Fruit fly (Drosophila melanogaster) whole organism, embryonic: ENCODE measurements around the gene CG31288.

Experiments
- BtbVII ChIP-seq: fragments of 200-800 bp; sonication (Bioruptor generic); optimal IDR thresholded peaks from 3 replicates; lab custom pipeline; 2017; ENCODE audit warnings: missing biosample characterization, mild to moderate bottlenecking, missing genetic modification characterization
- CG10431 ChIP-seq: fragments of 200-800 bp; sonication (Bioruptor generic); optimal IDR thresholded peaks from 3 replicates; lab custom pipeline; 2018; ENCODE audit warnings: missing biosample characterization, mild to moderate bottlenecking, missing genetic modification characterization
- CG10543 ChIP-seq: fragments of 200-800 bp; sonication (Bioruptor generic); optimal IDR thresholded peaks from 3 replicates; lab custom pipeline; 2017; ENCODE audit warnings: missing biosample characterization, mild to moderate bottlenecking, missing genetic modification characterization, moderate library complexity
- CG10565 ChIP-seq: fragments of 200-800 bp; sonication (Bioruptor generic); optimal IDR thresholded peaks from 3 replicates; lab custom pipeline; 2016; ENCODE audit warnings: missing biosample characterization, mild to moderate bottlenecking, missing genetic modification characterization
- CG12769 ChIP-seq: fragments of 200-800 bp; sonication (Bioruptor generic); optimal IDR thresholded peaks from 2 replicates; lab custom pipeline; 2019; ENCODE audit warnings: missing biosample characterization, mild to moderate bottlenecking, missing genetic modification characterization, moderate library complexity
- CG13894 ChIP-seq: fragments of 200-800 bp; sonication (Bioruptor generic); optimal IDR thresholded peaks from 3 replicates; lab custom pipeline; 2018; ENCODE audit warnings: missing biosample characterization, mild to moderate bottlenecking, missing genetic modification characterization, moderate library complexity
- CG15269 ChIP-seq: fragments of 200-800 bp; sonication (Bioruptor generic); optimal IDR thresholded peaks from 2 replicates; lab custom pipeline; 2018; ENCODE audit warnings: missing biosample characterization, mild to moderate bottlenecking, missing genetic modification characterization, moderate library complexity
- CG15514 ChIP-seq: fragments of 200-800 bp; sonication (Bioruptor generic); optimal IDR thresholded peaks from 3 replicates; lab custom pipeline; 2017; ENCODE audit warnings: missing biosample characterization, missing genetic modification characterization, mild to moderate bottlenecking, moderate library complexity, missing genetic modification reagents
- CG1647 ChIP-seq: fragments of 200-800 bp; sonication (Bioruptor generic); optimal IDR thresholded peaks from 3 replicates; lab custom pipeline; 2016; ENCODE audit warnings: missing biosample characterization, missing genetic modification characterization
- CG16815 ChIP-seq: fragments of 200-800 bp; sonication (Bioruptor generic); optimal IDR thresholded peaks from 3 replicates; lab custom pipeline; 2017; ENCODE audit warnings: missing biosample characterization, mild to moderate bottlenecking, missing genetic modification characterization
- CG3065 ChIP-seq: fragments of 200-800 bp; sonication (Bioruptor generic); optimal IDR thresholded peaks from 2 replicates; lab custom pipeline; 2016; ENCODE audit warnings: missing biosample characterization, missing genetic modification characterization
- CG34376 ChIP-seq: fragments of 200-800 bp; sonication (Bioruptor generic); optimal IDR thresholded peaks from 2 replicates; lab custom pipeline; 2018; ENCODE audit warnings: missing biosample characterization, mild to moderate bottlenecking, missing genetic modification characterization
- CG6765 ChIP-seq: fragments of 200-800 bp; sonication (Bioruptor generic); optimal IDR thresholded peaks from 3 replicates; lab custom pipeline; 2017; ENCODE audit warnings: missing biosample characterization, mild to moderate bottlenecking, missing genetic modification characterization
- CG7745 ChIP-seq: fragments of 200-800 bp; sonication (Bioruptor generic); optimal IDR thresholded peaks from 2 replicates; lab custom pipeline; 2018; ENCODE audit warnings: missing biosample characterization, mild to moderate bottlenecking, missing genetic modification characterization, moderate library complexity
- CG8290 ChIP-seq, 3 experiments: fragments of 200-800 bp; sonication (Bioruptor generic); optimal IDR thresholded peaks; 2 replicates each; lab custom pipeline; 2016 to 2019; ENCODE audit warnings: missing biosample characterization in 3 of 3, missing genetic modification characterization in 3 of 3, mild to moderate bottlenecking in 2 of 3, moderate library complexity in 1 of 3
- CG8478 ChIP-seq: fragments of >200 bp; optimal IDR thresholded peaks from 2 replicates; lab custom pipeline; 2018
- CG9215 ChIP-seq: fragments of 200-800 bp; sonication (Bioruptor generic); IDR thresholded peaks from 2 replicates; pipeline ENCODE4 v1.3.6; 2022; ENCODE audit warnings: missing biosample characterization, missing genetic modification characterization
- Deaf1 ChIP-seq: fragments of 200-800 bp; optimal IDR thresholded peaks from 3 replicates; lab custom pipeline; 2019; ENCODE audit warnings: missing biosample characterization, mild to moderate bottlenecking, missing genetic modification characterization, moderate library complexity
- Eip74EF ChIP-seq, 2 experiments: fragments of 200-800 bp in 1 of 2; fragments of >200 bp in 1 of 2; sonication (Bioruptor generic) in 1 of 2; optimal IDR thresholded peaks; 2 replicates each; lab custom pipeline; 2017 to 2019; ENCODE audit warnings: missing biosample characterization in 2 of 2, missing genetic modification characterization in 2 of 2, mild to moderate bottlenecking in 1 of 2, moderate library complexity in 1 of 2
- H2.0 ChIP-seq: fragments of 200-800 bp; sonication (Bioruptor generic); IDR thresholded peaks from 2 replicates; pipeline ENCODE4 v1.3.6; 2022; ENCODE audit warnings: missing biosample characterization, missing genetic modification characterization
- HmgZ ChIP-seq: fragments of 200-800 bp; sonication (Bioruptor generic); optimal IDR thresholded peaks from 2 replicates; lab custom pipeline; 2018; ENCODE audit warnings: missing biosample characterization, mild to moderate bottlenecking, missing genetic modification characterization
- Hr78 ChIP-seq, 2 experiments: fragments of 200-800 bp in 1 of 2; fragments of >200 bp in 1 of 2; sonication (Bioruptor generic) in 1 of 2; optimal IDR thresholded peaks; 2 replicates each; lab custom pipeline; 2017 to 2019; ENCODE audit warnings: missing biosample characterization in 2 of 2, missing genetic modification characterization in 2 of 2, mild to moderate bottlenecking in 1 of 2, moderate library complexity in 1 of 2
- Jarid2 ChIP-seq: fragments of 200-800 bp; sonication (Bioruptor generic); optimal IDR thresholded peaks from 3 replicates; lab custom pipeline; 2017; ENCODE audit warnings: mild to moderate bottlenecking, missing biosample characterization, missing genetic modification reagents, missing genetic modification characterization
- Max ChIP-seq: fragments of 200-800 bp; sonication (Bioruptor generic); optimal IDR thresholded peaks from 2 replicates; lab custom pipeline; 2016; ENCODE audit warnings: missing biosample characterization, mild to moderate bottlenecking, missing genetic modification characterization
- Med ChIP-seq: fragments of 200-800 bp; sonication (Bioruptor generic); peaks from one replicate; lab custom pipeline; 2016; ENCODE audit warnings: missing biosample characterization, missing genetic modification characterization, mild to moderate bottlenecking, inconsistent platforms, moderate library complexity
- Optix ChIP-seq: fragments of 200-800 bp; sonication (Bioruptor generic); IDR thresholded peaks from 3 replicates; pipeline ENCODE4 v1.3.6; 2022; ENCODE audit warnings: missing biosample characterization, missing genetic modification characterization
- Stat92E ChIP-seq, 3 experiments: fragments of >200 bp in 2 of 3; fragments of 200-800 bp in 1 of 3; sonication (Bioruptor generic) in 1 of 3; optimal IDR thresholded peaks; 2 replicates each; lab custom pipeline; 2017 to 2019; ENCODE audit warnings: missing biosample characterization in 3 of 3, missing genetic modification characterization in 3 of 3, mild to moderate bottlenecking in 1 of 3, moderate library complexity in 1 of 3
- Trl ChIP-seq, 3 experiments: fragments of >200 bp in 2 of 3; fragments of 200-800 bp in 1 of 3; sonication (Bioruptor generic) in 1 of 3; optimal IDR thresholded peaks; 2 replicates in 1 of 3; 3 replicates in 2 of 3; lab custom pipeline; 2016 to 2017; ENCODE audit warnings: missing biosample characterization in 1 of 3, missing genetic modification characterization in 1 of 3
- abd-A ChIP-seq: fragments of 200-800 bp; sonication (Bioruptor generic); optimal IDR thresholded peaks from 3 replicates; lab custom pipeline; 2019; ENCODE audit warnings: missing biosample characterization, mild to moderate bottlenecking, missing genetic modification characterization, moderate library complexity
- chinmo ChIP-seq: fragments of 200-800 bp; sonication (Bioruptor generic); IDR thresholded peaks from 4 replicates; pipeline ENCODE4 v1.3.6; 2022; ENCODE audit warnings: missing biosample characterization, missing genetic modification characterization; ENCODE audit not compliant: partially characterized antibody
- exex ChIP-seq: fragments of 200-800 bp; sonication (Bioruptor generic); optimal IDR thresholded peaks from 4 replicates; lab custom pipeline; 2018; ENCODE audit warnings: missing biosample characterization, mild to moderate bottlenecking, missing genetic modification characterization, moderate library complexity
- ftz-f1 ChIP-seq: fragments of 200-800 bp; sonication (Bioruptor generic); optimal IDR thresholded peaks from 2 replicates; lab custom pipeline; 2016; ENCODE audit warnings: missing biosample characterization, missing genetic modification characterization
- fu2 ChIP-seq: fragments of 200-800 bp; sonication (Bioruptor generic); optimal IDR thresholded peaks from 2 replicates; lab custom pipeline; 2016; ENCODE audit warnings: missing biosample characterization, missing genetic modification characterization
- grn ChIP-seq: fragments of 200-800 bp; sonication (Bioruptor generic); optimal IDR thresholded peaks from 3 replicates; lab custom pipeline; 2017; ENCODE audit warnings: missing biosample characterization, missing genetic modification characterization
- lab ChIP-seq: fragments of 200-800 bp; sonication (Bioruptor generic); optimal IDR thresholded peaks from 3 replicates; lab custom pipeline; 2017; ENCODE audit warnings: missing biosample characterization, missing genetic modification characterization, mild to moderate bottlenecking, moderate library complexity, missing genetic modification reagents
- lbe ChIP-seq: fragments of 200-800 bp; sonication (Bioruptor generic); optimal IDR thresholded peaks from 2 replicates; lab custom pipeline; 2016; ENCODE audit warnings: missing biosample characterization, mild to moderate bottlenecking, missing genetic modification characterization
- lilli ChIP-seq: fragments of 200-800 bp; sonication (Bioruptor generic); optimal IDR thresholded peaks from 3 replicates; lab custom pipeline; 2016; ENCODE audit warnings: missing biosample characterization, missing genetic modification characterization
- mirr ChIP-seq: fragments of 200-800 bp; sonication (Bioruptor generic); optimal IDR thresholded peaks from 3 replicates; lab custom pipeline; 2018; ENCODE audit warnings: missing biosample characterization, mild to moderate bottlenecking, missing genetic modification characterization
- onecut ChIP-seq: fragments of 200-800 bp; sonication (Bioruptor generic); IDR thresholded peaks from 2 replicates; pipeline ENCODE4 v1.3.6; 2022; ENCODE audit warnings: missing biosample characterization, missing genetic modification characterization
- ranshi ChIP-seq: fragments of 200-800 bp; sonication (Bioruptor generic); IDR thresholded peaks from 2 replicates; pipeline ENCODE4 v1.3.6; 2022; ENCODE audit warnings: missing biosample characterization, missing genetic modification characterization
- row ChIP-seq: fragments of 200-800 bp; sonication (Bioruptor generic); IDR thresholded peaks from 3 replicates; pipeline ENCODE4 v1.3.6; 2022; ENCODE audit warnings: missing biosample characterization, missing genetic modification characterization
- sd ChIP-seq: fragments of 200-800 bp; sonication (Bioruptor generic); optimal IDR thresholded peaks from 3 replicates; lab custom pipeline; 2018; ENCODE audit warnings: missing biosample characterization, mild to moderate bottlenecking, missing genetic modification characterization, moderate library complexity
- sug ChIP-seq: fragments of 200-800 bp; optimal IDR thresholded peaks from 2 replicates; lab custom pipeline; 2019; ENCODE audit warnings: missing biosample characterization, mild to moderate bottlenecking, missing genetic modification characterization, moderate library complexity
- z ChIP-seq: fragments of 200-800 bp; sonication (Bioruptor generic); IDR thresholded peaks from 3 replicates; pipeline ENCODE4 v1.3.6; 2022; ENCODE audit warnings: missing biosample characterization, missing genetic modification characterization
- zen ChIP-seq: fragments of 200-800 bp; sonication (Bioruptor generic); optimal IDR thresholded peaks from 3 replicates; lab custom pipeline; 2018; ENCODE audit warnings: missing biosample characterization, mild to moderate bottlenecking, missing genetic modification characterization, moderate library complexity

The CG31288 gene

dm6 chr3R:25305822-25306544, 6.6 kb upstream of the CG31288 start:
- no peak for TF ChIP-seq CG8478
- TF ChIP-seq lab: peak; percentile 19
- TF ChIP-seq Deaf1 (tag; lab: Kevin White, UChicago): no peak
- peak; percentile 74 for TF ChIP-seq sug (tag; lab: Kevin White, UChicago)
- TF ChIP-seq abd-A: no peak
- TF ChIP-seq mirr: peak; percentile 40
- TF ChIP-seq Stat92E (GFP tag; optimal IDR thresholded peaks at IDR 0.05; lab: Kevin White, UChicago): no peak
- no peak for TF ChIP-seq fu2 (GFP tag; lab: Kevin White, UChicago)
- TF ChIP-seq exex (tag; lab: Kevin White, UChicago): peak; percentile 99
- TF ChIP-seq ranshi (GFP tag; lab: Robert Waterston, UW): no peak
- peak; percentile 63 for TF ChIP-seq Med
- peak; percentile 40 for TF ChIP-seq grn
- peak; percentile 70 for TF ChIP-seq sd (tag; lab: Kevin White, UChicago)
- TF ChIP-seq CG15269: no peak
- TF ChIP-seq CG34376 (GFP tag; lab: Kevin White, UChicago): peak; percentile 48
- TF ChIP-seq chinmo (GFP tag; lab: Robert Waterston, UW): 0 out of 4 replicates have a peak, but pooled peaks have one; percentile 64
- TF ChIP-seq CG16815 (GFP tag; lab: Kevin White, UChicago): no peak
- TF ChIP-seq BtbVII: peak; percentile 58
- TF ChIP-seq, all 482 proteins: peak for 10

- no peak for TF ChIP-seq HmgZ (tag; lab: Kevin White, UChicago)
- no peak for TF ChIP-seq CG6765
- peak; percentile 36 for TF ChIP-seq CG13894 (tag; lab: Kevin White, UChicago)
- peak in 1 of 2 experiments; percentile 82 for TF ChIP-seq Hr78 (GFP tag; optimal IDR thresholded peaks at IDR 0.05; lab: Kevin White, UChicago)
- no peak for TF ChIP-seq onecut (GFP tag; lab: Robert Waterston, UW)
- no peak for TF ChIP-seq CG1647 (GFP tag; lab: Kevin White, UChicago)
- peak; percentile 9 for TF ChIP-seq lab
- TF ChIP-seq Optix (GFP tag; lab: Robert Waterston, UW): no peak
- TF ChIP-seq mirr: peak; percentile 30
- TF ChIP-seq lilli: no peak
- TF ChIP-seq CG3065 (GFP tag; lab: Kevin White, UChicago): no peak
- peak; percentile 12 for TF ChIP-seq CG15514 (GFP tag; lab: Kevin White, UChicago)
- TF ChIP-seq sd (tag; lab: Kevin White, UChicago): peak; percentile 35
- peak; percentile 41; the same call in 1 of the 3 replicates for TF ChIP-seq z (GFP tag; lab: Robert Waterston, UW)
- no peak for TF ChIP-seq H2.0 (GFP tag; lab: Robert Waterston, UW)
- TF ChIP-seq CG10431 (GFP tag; lab: Kevin White, UChicago): no peak
- TF ChIP-seq CG7745 (tag; lab: Kevin White, UChicago): no peak
- peak in 1 of 2 experiments; percentile 18 for TF ChIP-seq Eip74EF (GFP tag; optimal IDR thresholded peaks at IDR 0.05; lab: Kevin White, UChicago)
- TF ChIP-seq CG12769: peak; percentile 67
- no peak for TF ChIP-seq CG10543 (GFP tag; lab: Kevin White, UChicago)
- no peak for TF ChIP-seq Max (GFP tag; lab: Kevin White, UChicago)
- peak; percentile 73 for TF ChIP-seq Jarid2 (GFP tag; lab: Kevin White, UChicago)
- peak; percentile 42 for TF ChIP-seq lbe (GFP tag; lab: Kevin White, UChicago)
- TF ChIP-seq exex (tag; lab: Kevin White, UChicago): peak; percentile 42
- no peak for TF ChIP-seq row (GFP tag; lab: Robert Waterston, UW)
- TF ChIP-seq sug (tag; lab: Kevin White, UChicago): peak; percentile 47
- no peak for TF ChIP-seq zen (tag; lab: Kevin White, UChicago)
- TF ChIP-seq CG10565 (GFP tag; lab: Kevin White, UChicago): no peak
- no peak for TF ChIP-seq CG9215 (GFP tag; lab: Robert Waterston, UW)
- TF ChIP-seq ftz-f1 (GFP tag; lab: Kevin White, UChicago): peak; percentile 92
- TF ChIP-seq CG34376 (GFP tag; lab: Kevin White, UChicago): peak; percentile 29
- no peak for TF ChIP-seq CG8290 (GFP tag; optimal IDR thresholded peaks at IDR 0.05; lab: Kevin White, UChicago)
- TF ChIP-seq CG8290 (tag; optimal IDR thresholded peaks at IDR 0.05; lab: Kevin White, UChicago): peak in 1 of 2 experiments; percentile 11
- peak; percentile 44 to 82 for TF ChIP-seq Trl (optimal IDR thresholded peaks at IDR 0.05; lab: Kevin White, UChicago)
- no peak for TF ChIP-seq Trl (GFP tag; optimal IDR thresholded peaks at IDR 0.05; lab: Kevin White, UChicago)
Observed at dm6 chr3R:25303857-25304440, 4.6 kb upstream of the CG31288 start, which contains the start of gene CG31436. Gene CG31436, plus strand, starts transcription at chr3R:25304137.
